Fruit fly (Drosophila melanogaster): ENCODE data around the gene ko.
A peak's percentile ranks its signal among the peaks of the same experiment; 100 is the strongest.

ko gene

dm6 chr3L:21176935-21177581 lies 46.1 kb upstream of the ko start (continued):
- peak; percentile 59 for TF ChIP-seq cwo (GFP tag; optimal IDR thresholded peaks at IDR 0.05)
- TF ChIP-seq wor (GFP tag; IDR thresholded peaks at IDR 0.05), result no peak
- TF ChIP-seq Fer1 (GFP tag; optimal IDR thresholded peaks at IDR 0.05), result peak; percentile 67
- TF ChIP-seq dpn (GFP tag; optimal IDR thresholded peaks at IDR 0.05), result peak; percentile 43 to 71
- TF ChIP-seq CG33213 (GFP tag; optimal IDR thresholded peaks at IDR 0.05), result peak; percentile 1
- TF ChIP-seq mam (GFP tag; optimal IDR thresholded peaks at IDR 0.05), result peak; percentile 67
- peak; percentile 70 for TF ChIP-seq CG18476 (GFP tag; optimal IDR thresholded peaks at IDR 0.05)
- no peak for TF ChIP-seq cad (GFP tag; optimal IDR thresholded peaks at IDR 0.05)
- peak; percentile 86 for TF ChIP-seq lab (GFP tag; optimal IDR thresholded peaks at IDR 0.05)
- no peak for TF ChIP-seq CG14965 (GFP tag; optimal IDR thresholded peaks at IDR 0.05; ENCODE audit: borderline replicate concordance)
- no peak for TF ChIP-seq tll (GFP tag; optimal IDR thresholded peaks at IDR 0.05)
- TF ChIP-seq CG17328 (GFP tag; IDR thresholded peaks at IDR 0.05), result 0 out of 2 replicates have a peak, but pooled peaks have one; percentile 25
- peak; percentile 67 for TF ChIP-seq esg (GFP tag; conservative IDR thresholded peaks at IDR 0.05)
- TF ChIP-seq Bdp1 (GFP tag; optimal IDR thresholded peaks at IDR 0.05), result peak; percentile 30
- TF ChIP-seq Antp (GFP tag; optimal IDR thresholded peaks at IDR 0.05), result peak; percentile 31
- TF ChIP-seq CG34422 (GFP tag; IDR thresholded peaks at IDR 0.05), result peak; percentile 10; the same call in 2 of the 3 replicates
- TF ChIP-seq TFAM (GFP tag; optimal IDR thresholded peaks at IDR 0.05), result no peak
- peak; percentile 62 for TF ChIP-seq Adf1 (GFP tag; IDR thresholded peaks at IDR 0.05)
- TF ChIP-seq CG16863 (GFP tag; optimal IDR thresholded peaks at IDR 0.05), result peak; percentile 7
- peak; percentile 53 for TF ChIP-seq Atf3 (GFP tag; optimal IDR thresholded peaks at IDR 0.05)
- TF ChIP-seq CG14014 (GFP tag; IDR thresholded peaks at IDR 0.05), result peak; percentile 80
- TF ChIP-seq wdn (GFP tag; IDR thresholded peaks at IDR 0.05), result peak; percentile 72; the same call in 1 of the 2 replicates
- TF ChIP-seq Max (GFP tag; optimal IDR thresholded peaks at IDR 0.05), result peak; percentile 69
- TF ChIP-seq Abd-B (GFP tag; optimal IDR thresholded peaks at IDR 0.05), result peak; percentile 1
- TF ChIP-seq CG11696 (GFP tag; IDR thresholded peaks at IDR 0.05), result peak; percentile 40; the same call in 1 of the 2 replicates
- no peak for TF ChIP-seq Dref (GFP tag; IDR thresholded peaks at IDR 0.05)
- TF ChIP-seq yki (optimal IDR thresholded peaks at IDR 0.05), result no peak
- peak; percentile 53; the same call in 1 of the 3 replicates for TF ChIP-seq CG14050 (GFP tag; IDR thresholded peaks at IDR 0.05)
- TF ChIP-seq disco-r (GFP tag; optimal IDR thresholded peaks at IDR 0.05), result no peak
- peak; percentile 77 for TF ChIP-seq sd (tag; optimal IDR thresholded peaks at IDR 0.05)
- TF ChIP-seq CG13123 (GFP tag; optimal IDR thresholded peaks at IDR 0.05), result peak; percentile 30
- peak; percentile 66 for TF ChIP-seq HHEX (GFP tag; optimal IDR thresholded peaks at IDR 0.05)
- TF ChIP-seq al (GFP tag; IDR thresholded peaks at IDR 0.05), result peak; percentile 89
- peak; percentile 36 for TF ChIP-seq CG2116 (GFP tag; optimal IDR thresholded peaks at IDR 0.05)
- peak; percentile 29 for TF ChIP-seq CG1233 (GFP tag; optimal IDR thresholded peaks at IDR 0.05)
- TF ChIP-seq lilli (GFP tag; optimal IDR thresholded peaks at IDR 0.05), result peak; percentile 80
- no peak for TF ChIP-seq cato (GFP tag; optimal IDR thresholded peaks at IDR 0.05; ENCODE audit: borderline replicate concordance)
- TF ChIP-seq CG12744 (GFP tag; optimal IDR thresholded peaks at IDR 0.05), result peak; percentile 55
- 0 out of 2 replicates have a peak, but pooled peaks have one; percentile 20 for TF ChIP-seq CG16779 (GFP tag; IDR thresholded peaks at IDR 0.05)
- peak; percentile 57 for TF ChIP-seq CG13424 (tag; optimal IDR thresholded peaks at IDR 0.05)
- no peak for TF ChIP-seq twi (tag; optimal IDR thresholded peaks at IDR 0.05)
- TF ChIP-seq CG12659 (GFP tag; optimal IDR thresholded peaks at IDR 0.05), result peak; percentile 73
- TF ChIP-seq sisA (GFP tag; IDR thresholded peaks at IDR 0.05), result peak; percentile 69
- TF ChIP-seq CG17359 (tag; optimal IDR thresholded peaks at IDR 0.05), result peak; percentile 49
- TF ChIP-seq p53 (GFP tag; optimal IDR thresholded peaks at IDR 0.05), result no peak
- peak; percentile 49; the same call in 1 of the 2 replicates for TF ChIP-seq ttk (GFP tag; IDR thresholded peaks at IDR 0.05)
- TF ChIP-seq Deaf1 (tag; optimal IDR thresholded peaks at IDR 0.05), result peak; percentile 34
- TF ChIP-seq dmrt99B (tag; optimal IDR thresholded peaks at IDR 0.05), result no peak
- peak; percentile 52; the same call in 1 of the 2 replicates for TF ChIP-seq CG7372 (GFP tag; IDR thresholded peaks at IDR 0.05)
- no peak for TF ChIP-seq z (GFP tag; IDR thresholded peaks at IDR 0.05)
